Worm (Caenorhabditis elegans) whole organism, young adult: Measurements from ENCODE around the gene fmil-1.

Experiments used
- B0019.2 ChIP-seq: fragments of 200-800 bp; sonication (Bioruptor generic); conservative IDR thresholded peaks from 2 replicates; pipeline ENCODE4 v1.3.6; 2022; ENCODE audit warnings: missing genetic modification reagents, missing genetic modification characterization, missing compliant biosample characterization
- B0035.1 ChIP-seq: sonication (generic microtip); optimal IDR thresholded peaks from 2 replicates; lab custom pipeline; 2016; ENCODE audit warnings: missing genetic modification characterization, mild to moderate bottlenecking, missing compliant biosample characterization, missing genotype, missing genetic modification reagents
- B0336.3 ChIP-seq: fragments of 200-800 bp; sonication (Bioruptor generic); IDR thresholded peaks from 2 replicates; pipeline ENCODE4 v1.3.6; 2022; ENCODE audit warnings: missing genetic modification characterization, missing compliant biosample characterization
- C17E4.6 ChIP-seq: fragments of 200-800 bp; sonication (Bioruptor generic); IDR thresholded peaks from 2 replicates; pipeline ENCODE4 v1.3.6; 2022; ENCODE audit warnings: missing genetic modification reagents, missing genetic modification characterization, missing compliant biosample characterization
- F52B5.7 ChIP-seq: sonication (generic microtip); optimal IDR thresholded peaks from 2 replicates; lab custom pipeline; 2016; ENCODE audit warnings: mild to moderate bottlenecking, missing genetic modification characterization, missing compliant biosample characterization
- K11D2.4 ChIP-seq: fragments of 200-800 bp; sonication (Bioruptor generic); IDR thresholded peaks from 2 replicates; pipeline ENCODE4 v1.3.6; 2022; ENCODE audit warnings: missing genetic modification reagents, missing genetic modification characterization, missing compliant biosample characterization
- K12H6.12 ChIP-seq: fragments of 200-800 bp; sonication (Bioruptor generic); optimal IDR thresholded peaks from 2 replicates; lab custom pipeline; 2018; ENCODE audit warnings: mild to moderate bottlenecking, missing genetic modification characterization, missing compliant biosample characterization
- akir-1 ChIP-seq: fragments of 200-800 bp; sonication (Bioruptor generic); optimal IDR thresholded peaks from 2 replicates; lab custom pipeline; 2018; ENCODE audit warnings: mild to moderate bottlenecking, missing genetic modification characterization, moderate library complexity, missing compliant biosample characterization
- aptf-2 ChIP-seq: fragments of 200-800 bp; sonication (Bioruptor generic); conservative IDR thresholded peaks from 2 replicates; pipeline ENCODE4 v1.3.6; 2022; ENCODE audit warnings: missing genetic modification reagents, missing genetic modification characterization, missing compliant biosample characterization
- attf-5 ChIP-seq: fragments of 200-800 bp; sonication (Bioruptor generic); optimal IDR thresholded peaks from 2 replicates; lab custom pipeline; 2018; ENCODE audit warnings: mild to moderate bottlenecking, missing genetic modification characterization, missing compliant biosample characterization
- attf-6 ChIP-seq: fragments of 200-800 bp; sonication (Bioruptor generic); IDR thresholded peaks from 2 replicates; pipeline ENCODE4 v1.3.6; 2022; ENCODE audit warnings: missing genetic modification reagents, missing genetic modification characterization, missing compliant biosample characterization
- bed-2 ChIP-seq: fragments of 200-800 bp; sonication (Bioruptor generic); IDR thresholded peaks from 2 replicates; pipeline ENCODE4 v1.3.6; 2022; ENCODE audit warnings: missing genetic modification reagents, missing genetic modification characterization, missing compliant biosample characterization
- cebp-1 ChIP-seq, 2 experiments: fragments of 200-800 bp in 1 of 2; sonication (Bioruptor generic) in 1 of 2; sonication (generic microtip) in 1 of 2; IDR thresholded peaks in 1 of 2; optimal IDR thresholded peaks in 1 of 2; 2 replicates each; pipeline versions ENCODE4 v1.3.6 to Lab custom; 2017 to 2022; ENCODE audit warnings: missing compliant biosample characterization in 2 of 2, missing genetic modification characterization in 2 of 2, mild to moderate bottlenecking in 1 of 2, missing genetic modification reagents in 1 of 2, moderate library complexity in 1 of 2
- cebp-2 ChIP-seq: fragments of 200-800 bp; sonication (Bioruptor generic); IDR thresholded peaks from 2 replicates; pipeline ENCODE4 v1.3.6; 2022; ENCODE audit warnings: missing genetic modification characterization, missing compliant biosample characterization
- ceh-100 ChIP-seq: fragments of 200-800 bp; sonication (Bioruptor generic); IDR thresholded peaks from 2 replicates; pipeline ENCODE4 v1.3.6; 2022; ENCODE audit warnings: missing genetic modification reagents, missing genetic modification characterization, missing compliant biosample characterization
- ceh-27 ChIP-seq: fragments of 200-800 bp; sonication (Bioruptor generic); optimal IDR thresholded peaks from 2 replicates; lab custom pipeline; 2018; ENCODE audit warnings: mild to moderate bottlenecking, missing genetic modification characterization, moderate library complexity, missing compliant biosample characterization
- ceh-79 ChIP-seq: sonication (generic microtip); optimal IDR thresholded peaks from 2 replicates; lab custom pipeline; 2017; ENCODE audit warnings: mild to moderate bottlenecking, missing genetic modification characterization, missing compliant biosample characterization
- die-1 ChIP-seq: sonication (generic microtip); optimal IDR thresholded peaks from 2 replicates; lab custom pipeline; 2016; ENCODE audit warnings: missing genotype, mild to moderate bottlenecking, missing genetic modification characterization, missing compliant biosample characterization
- dox-1 ChIP-seq: fragments of 200-800 bp; sonication (Bioruptor generic); IDR thresholded peaks from 2 replicates; pipeline ENCODE4 v1.3.6; 2022; ENCODE audit warnings: missing genetic modification reagents, missing genetic modification characterization, missing compliant biosample characterization
- egl-44 ChIP-seq: fragments of 200-800 bp; sonication (Bioruptor generic); IDR thresholded peaks from 2 replicates; pipeline ENCODE4 v1.3.6; 2022; ENCODE audit warnings: missing genetic modification reagents, missing genetic modification characterization, missing compliant biosample characterization
- egrh-3 ChIP-seq: fragments of 200-800 bp; sonication (Bioruptor generic); IDR thresholded peaks from 2 replicates; pipeline ENCODE4 v1.3.6; 2022; ENCODE audit warnings: missing genetic modification reagents, missing genetic modification characterization, missing compliant biosample characterization
- ekl-4 ChIP-seq: fragments of 200-800 bp; sonication (Bioruptor generic); IDR thresholded peaks from 2 replicates; pipeline ENCODE4 v1.3.6; 2022; ENCODE audit warnings: missing genetic modification reagents, missing genetic modification characterization, missing compliant biosample characterization
- ets-4 ChIP-seq: fragments of 200-800 bp; sonication (Bioruptor generic); optimal IDR thresholded peaks from 2 replicates; lab custom pipeline; 2018; ENCODE audit warnings: mild to moderate bottlenecking, missing genetic modification characterization, missing compliant biosample characterization
- gei-17 ChIP-seq: fragments of 200-800 bp; sonication (Bioruptor generic); optimal IDR thresholded peaks from 2 replicates; lab custom pipeline; 2018; ENCODE audit warnings: mild to moderate bottlenecking, missing genetic modification characterization, missing compliant biosample characterization
- hmg-1.2 ChIP-seq: fragments of 200-800 bp; sonication (Bioruptor generic); IDR thresholded peaks from 2 replicates; pipeline ENCODE4 v1.3.6; 2022; ENCODE audit warnings: missing genetic modification reagents, missing genetic modification characterization, missing compliant biosample characterization
- hmg-20 ChIP-seq: fragments of 200-800 bp; sonication (Bioruptor generic); IDR thresholded peaks from 2 replicates; pipeline ENCODE4 v1.3.6; 2022; ENCODE audit warnings: missing genetic modification reagents, missing genetic modification characterization, missing compliant biosample characterization
- let-526 ChIP-seq: fragments of 200-800 bp; sonication (Bioruptor generic); IDR thresholded peaks from 2 replicates; pipeline ENCODE4 v1.3.6; 2022; ENCODE audit warnings: missing genetic modification reagents, missing genetic modification characterization, missing compliant biosample characterization
- let-607 ChIP-seq, 2 experiments: fragments of 200-800 bp in 1 of 2; sonication (Bioruptor generic) in 1 of 2; sonication (generic microtip) in 1 of 2; optimal IDR thresholded peaks; 2 replicates each; lab custom pipeline; 2016 to 2018; ENCODE audit warnings: mild to moderate bottlenecking in 2 of 2, missing compliant biosample characterization in 2 of 2, missing genetic modification characterization in 2 of 2, moderate library complexity in 2 of 2, missing genotype in 1 of 2
- lin-40 ChIP-seq: sonication (generic microtip); optimal IDR thresholded peaks from 2 replicates; lab custom pipeline; 2016; ENCODE audit warnings: missing genetic modification characterization, mild to moderate bottlenecking, missing compliant biosample characterization, missing genotype, missing genetic modification reagents
- lin-54 ChIP-seq: fragments of 200-800 bp; sonication (Bioruptor generic); optimal IDR thresholded peaks from 2 replicates; lab custom pipeline; 2018; ENCODE audit warnings: mild to moderate bottlenecking, missing genetic modification characterization, missing compliant biosample characterization
- lsl-1 ChIP-seq: fragments of 200-800 bp; sonication (Bioruptor generic); optimal IDR thresholded peaks from 2 replicates; lab custom pipeline; 2018; ENCODE audit warnings: mild to moderate bottlenecking, missing genetic modification characterization, moderate library complexity, missing compliant biosample characterization
- madf-6 ChIP-seq: fragments of 200-800 bp; sonication (Bioruptor generic); IDR thresholded peaks from 2 replicates; pipeline ENCODE4 v1.3.6; 2022; ENCODE audit warnings: missing genetic modification reagents, missing genetic modification characterization, missing compliant biosample characterization
- mcd-1 ChIP-seq: fragments of 200-800 bp; sonication (Bioruptor generic); IDR thresholded peaks from 2 replicates; pipeline ENCODE4 v1.3.6; 2022; ENCODE audit warnings: missing genetic modification reagents, missing genetic modification characterization, missing compliant biosample characterization
- mel-28 ChIP-seq: sonication (generic microtip); optimal IDR thresholded peaks from 2 replicates; lab custom pipeline; 2016; ENCODE audit warnings: borderline replicate concordance, mild to moderate bottlenecking, missing genetic modification characterization, missing compliant biosample characterization
- nfyb-1 ChIP-seq: fragments of 200-800 bp; sonication (Bioruptor generic); IDR thresholded peaks from 2 replicates; pipeline ENCODE4 v1.3.6; 2022; ENCODE audit warnings: missing genetic modification reagents, missing genetic modification characterization, missing compliant biosample characterization
- nhr-80 ChIP-seq: sonication (generic microtip); optimal IDR thresholded peaks from 2 replicates; lab custom pipeline; 2016; ENCODE audit warnings: missing genetic modification characterization, missing compliant biosample characterization
- rcor-1 ChIP-seq: fragments of 200-800 bp; sonication (Bioruptor generic); IDR thresholded peaks from 2 replicates; pipeline ENCODE4 v1.3.6; 2022; ENCODE audit warnings: missing genetic modification reagents, missing genetic modification characterization, missing compliant biosample characterization
- repo-1 ChIP-seq: sonication (generic microtip); optimal IDR thresholded peaks from 2 replicates; lab custom pipeline; 2017; ENCODE audit warnings: mild to moderate bottlenecking, missing genetic modification characterization, missing compliant biosample characterization
- snpc-4 ChIP-seq, 5 experiments: fragments of 150-350 bp in 1 of 5; sonication (generic microtip) in 4 of 5; optimal IDR thresholded peaks; 2 replicates each; lab custom pipeline; 2014 to 2018; ENCODE audit warnings: missing genetic modification characterization in 5 of 5, missing biosample characterization in 3 of 5, antibody characterized with exemption in 2 of 5, mild to moderate bottlenecking in 2 of 5, missing compliant biosample characterization in 2 of 5, missing genotype in 2 of 5, moderate library complexity in 2 of 5, missing genetic modification reagents in 1 of 5
- tbp1 ChIP-seq: fragments of 200-800 bp; sonication (Bioruptor generic); optimal IDR thresholded peaks from 2 replicates; lab custom pipeline; 2018; ENCODE audit warnings: mild to moderate bottlenecking, missing genetic modification characterization, missing compliant biosample characterization
- unc-62 ChIP-seq: fragments of 150-350 bp; optimal IDR thresholded peaks from 2 replicates; lab custom pipeline; 2014; ENCODE audit warnings: missing biosample characterization, missing genetic modification reagents, missing genetic modification characterization
- zfh-2 ChIP-seq: fragments of 200-800 bp; sonication (Bioruptor generic); conservative IDR thresholded peaks from 2 replicates; pipeline ENCODE4 v1.3.6; 2022; ENCODE audit warnings: missing genetic modification reagents, missing genetic modification characterization, missing compliant biosample characterization
- zim-3 ChIP-seq: sonication (generic microtip); optimal IDR thresholded peaks from 2 replicates; lab custom pipeline; 2017; ENCODE audit warnings: mild to moderate bottlenecking, missing genetic modification characterization, moderate library complexity, missing compliant biosample characterization
- ztf-18 ChIP-seq: sonication (generic microtip); optimal IDR thresholded peaks from 2 replicates; lab custom pipeline; 2016; ENCODE audit warnings: missing genotype, mild to moderate bottlenecking, missing genetic modification characterization, missing compliant biosample characterization
- ztf-22 ChIP-seq: fragments of 200-800 bp; sonication (Bioruptor generic); optimal IDR thresholded peaks from 2 replicates; lab custom pipeline; 2018; ENCODE audit warnings: mild to moderate bottlenecking, missing genetic modification characterization, moderate library complexity, missing compliant biosample characterization
- ztf-28 ChIP-seq: fragments of 200-800 bp; sonication (Bioruptor generic); IDR thresholded peaks from 2 replicates; pipeline ENCODE4 v1.3.6; 2022; ENCODE audit warnings: missing genetic modification reagents, missing genetic modification characterization, missing compliant biosample characterization

The fmil-1 gene

ce11 chrIV:3636528-3637129, 31.9 kb downstream of the fmil-1 start, which contains the start of gene madf-9:
Gene madf-9, plus strand, starts transcription at chrIV:3637079.
- TF ChIP-seq B0336.3 (peak; percentile 83; the same call in 1 of the 2 replicates), nhr-80 (tag; lab: Kevin White, UChicago) (peak; percentile 34), egrh-3 (GFP tag; lab: Robert Waterston, UW) (peak; percentile 97), let-526 (peak; percentile 52; the same call in 1 of the 2 replicates), F52B5.7 (tag; lab: Kevin White, UChicago) (peak; percentile 10), mel-28 (tag; lab: Kevin White, UChicago) (peak; percentile 57), ztf-28 (GFP tag; lab: Robert Waterston, UW) (no peak), let-607 (tag; optimal IDR thresholded peaks at IDR 0.05; lab: Kevin White, UChicago) (peak in 1 of 2 experiments; percentile 13), egl-44 (GFP tag; lab: Robert Waterston, UW) (0 out of 2 replicates have a peak, but pooled peaks have one; percentile 39), die-1 (peak; percentile 29), lsl-1 (GFP tag; lab: Kevin White, UChicago) (no peak), bed-2 (GFP tag; lab: Robert Waterston, UW) (no peak), ztf-18 (tag; lab: Kevin White, UChicago) (peak; percentile 23), cebp-2 (GFP tag; lab: Robert Waterston, UW) (peak; percentile 91), tbp1 (GFP tag; lab: Kevin White, UChicago) (peak; percentile 20), snpc-4 (GFP tag; optimal IDR thresholded peaks at IDR 0.05; lab: Kevin White, UChicago) (no peak), snpc-4 (tag; optimal IDR thresholded peaks at IDR 0.05; lab: Kevin White, UChicago) (peak in 2 of 4 experiments; percentile 42 to 55), attf-6 (GFP tag; lab: Robert Waterston, UW) (no peak), ceh-27 (GFP tag; lab: Kevin White, UChicago) (peak; percentile 53), attf-5 (GFP tag; lab: Kevin White, UChicago) (peak; percentile 39), repo-1 (tag; lab: Kevin White, UChicago) (no peak), zim-3 (tag; lab: Kevin White, UChicago) (no peak), akir-1 (GFP tag; lab: Kevin White, UChicago) (no peak), K12H6.12 (tag; lab: Kevin White, UChicago) (peak; percentile 62), B0019.2 (GFP tag; lab: Robert Waterston, UW) (no peak; the same call in 1 of the 2 replicates), lin-54 (GFP tag; lab: Kevin White, UChicago) (peak; percentile 29), zfh-2 (GFP tag; lab: Robert Waterston, UW) (peak; percentile 99), hmg-1.2 (GFP tag; lab: Robert Waterston, UW) (peak; percentile 75), cebp-1 (GFP tag; IDR thresholded peaks at IDR 0.05; lab: Robert Waterston, UW) (no peak), cebp-1 (tag; optimal IDR thresholded peaks at IDR 0.05; lab: Kevin White, UChicago) (peak; percentile 83), ceh-100 (peak; percentile 15; the same call in 1 of the 2 replicates), ceh-79 (tag; lab: Kevin White, UChicago) (peak; percentile 15), gei-17 (GFP tag; lab: Kevin White, UChicago) (peak; percentile 57), ekl-4 (GFP tag; lab: Robert Waterston, UW) (no peak), ztf-22 (GFP tag; lab: Kevin White, UChicago) (no peak), madf-6 (GFP tag; lab: Robert Waterston, UW) (no peak), ets-4 (GFP tag; lab: Kevin White, UChicago) (no peak), dox-1 (peak; percentile 76; the same call in 1 of the 2 replicates), mcd-1 (GFP tag; lab: Robert Waterston, UW) (peak; percentile 73), lin-40 (tag; lab: Kevin White, UChicago) (peak; percentile 70), C17E4.6 (GFP tag; lab: Robert Waterston, UW) (peak; percentile 6; the same call in 1 of the 2 replicates), unc-62 (GFP tag; lab: Kevin White, UChicago) (no peak), K11D2.4 (GFP tag; lab: Robert Waterston, UW) (peak; percentile 48; the same call in 1 of the 2 replicates), nfyb-1 (GFP tag; lab: Robert Waterston, UW) (peak; percentile 76), B0035.1 (tag; lab: Kevin White, UChicago) (peak; percentile 12), rcor-1 (0 out of 2 replicates have a peak, but pooled peaks have one; percentile 13), hmg-20 (0 out of 2 replicates have a peak, but pooled peaks have one; percentile 2), aptf-2 (GFP tag; lab: Robert Waterston, UW) (no peak)
